Worm (Caenorhabditis elegans) whole organism, L1 larva: ENCODE data around the gene T26C5.4.

Source experiments
- C04F5.9 ChIP-seq: sonication (generic microtip); optimal IDR thresholded peaks from 2 replicates; lab custom pipeline; 2016; ENCODE audit warnings: missing genetic modification characterization, missing compliant biosample characterization
- alr-1 ChIP-seq: fragments of 200-800 bp; sonication (Bioruptor generic); optimal IDR thresholded peaks from 2 replicates; lab custom pipeline; 2018; ENCODE audit warnings: borderline replicate concordance, mild to moderate bottlenecking, missing genetic modification characterization, missing compliant biosample characterization
- aly-2 ChIP-seq: fragments of 150-350 bp; optimal IDR thresholded peaks from 2 replicates; lab custom pipeline; 2014; ENCODE audit warnings: missing biosample characterization, missing genetic modification characterization
- ama-1 ChIP-seq: fragments of 150-350 bp; optimal IDR thresholded peaks from 2 replicates; lab custom pipeline; 2014
- blmp-1 ChIP-seq: fragments of 150-350 bp; optimal IDR thresholded peaks from 2 replicates; lab custom pipeline; 2014; ENCODE audit warnings: missing biosample characterization, missing genetic modification characterization
- ceh-8 ChIP-seq: fragments of 200-800 bp; sonication (Bioruptor generic); optimal IDR thresholded peaks from 2 replicates; lab custom pipeline; 2018; ENCODE audit warnings: mild to moderate bottlenecking, missing genetic modification characterization, moderate library complexity, missing compliant biosample characterization
- ceh-90 ChIP-seq: sonication (generic microtip); optimal IDR thresholded peaks from 2 replicates; lab custom pipeline; 2016; ENCODE audit warnings: missing genetic modification characterization, missing compliant biosample characterization
- dsc-1 ChIP-seq: sonication (generic microtip); optimal IDR thresholded peaks from 2 replicates; lab custom pipeline; 2016; ENCODE audit warnings: mild to moderate bottlenecking, missing genetic modification characterization, missing compliant biosample characterization
- efl-1 ChIP-seq, 4 experiments: fragments of 150-350 bp; optimal IDR thresholded peaks in 3 of 4; peaks in 1 of 4; 1 replicate in 1 of 4; 2 replicates in 3 of 4; lab custom pipeline; 2014; ENCODE audit warnings: missing biosample characterization in 2 of 4, missing genetic modification characterization in 2 of 4, missing genetic modification reagents in 2 of 4
- egl-13 ChIP-seq: sonication (generic microtip); optimal IDR thresholded peaks from 2 replicates; lab custom pipeline; 2016; ENCODE audit warnings: missing genotype, missing genetic modification reagents, missing genetic modification characterization, missing compliant biosample characterization
- egl-27 ChIP-seq, 2 experiments: fragments of 150-350 bp in 1 of 2; sonication (generic microtip); optimal IDR thresholded peaks; 3 replicates each; lab custom pipeline; 2017 to 2018; ENCODE audit warnings: missing biosample characterization in 2 of 2, missing genetic modification characterization in 2 of 2, missing genetic modification reagents in 2 of 2
- elt-2 ChIP-seq: sonication (generic microtip); optimal IDR thresholded peaks from 2 replicates; lab custom pipeline; 2016; ENCODE audit warnings: missing genetic modification characterization, mild to moderate bottlenecking, inconsistent platforms, missing compliant biosample characterization, missing genetic modification reagents
- fkh-4 ChIP-seq: sonication (generic microtip); optimal IDR thresholded peaks from 2 replicates; lab custom pipeline; 2016; ENCODE audit warnings: missing compliant biosample characterization, missing genetic modification characterization, borderline replicate concordance
- fos-1 ChIP-seq: fragments of 150-350 bp; optimal IDR thresholded peaks from 2 replicates; lab custom pipeline; 2014; ENCODE audit warnings: missing biosample characterization, missing genetic modification characterization
- hlh-17 ChIP-seq: fragments of 200-800 bp; sonication (Bioruptor generic); optimal IDR thresholded peaks from 2 replicates; lab custom pipeline; 2018; ENCODE audit warnings: missing genetic modification characterization, mild to moderate bottlenecking, missing compliant biosample characterization, moderate library complexity, borderline replicate concordance
- hlh-4 ChIP-seq: sonication (generic microtip); optimal IDR thresholded peaks from 2 replicates; lab custom pipeline; 2016; ENCODE audit warnings: mild to moderate bottlenecking, missing genetic modification characterization, missing compliant biosample characterization
- hpl-2 ChIP-seq: fragments of 150-350 bp; optimal IDR thresholded peaks from 2 replicates; lab custom pipeline; 2014; ENCODE audit warnings: missing biosample characterization, missing genetic modification reagents, missing genetic modification characterization
- irx-1 ChIP-seq: sonication (generic microtip); optimal IDR thresholded peaks from 2 replicates; lab custom pipeline; 2016; ENCODE audit warnings: missing genetic modification characterization, missing compliant biosample characterization
- jun-1 ChIP-seq: fragments of 150-350 bp; optimal IDR thresholded peaks from 2 replicates; lab custom pipeline; 2014; ENCODE audit warnings: missing biosample characterization, missing genetic modification reagents, missing genetic modification characterization
- lin-13 ChIP-seq: fragments of 150-350 bp; optimal IDR thresholded peaks from 2 replicates; lab custom pipeline; 2014; ENCODE audit warnings: missing biosample characterization, missing genetic modification reagents, missing genetic modification characterization
- lin-15B ChIP-seq: fragments of 150-350 bp; sonication (generic microtip); optimal IDR thresholded peaks from 3 replicates; lab custom pipeline; 2014; ENCODE audit warnings: missing biosample characterization, missing genetic modification characterization
- lin-35 ChIP-seq, 2 experiments: fragments of 150-350 bp; optimal IDR thresholded peaks; 2 replicates each; lab custom pipeline; 2014; ENCODE audit warnings: missing biosample characterization in 2 of 2, missing genetic modification characterization in 2 of 2, missing genetic modification reagents in 2 of 2
- lir-3 ChIP-seq: sonication (generic microtip); optimal IDR thresholded peaks from 2 replicates; lab custom pipeline; 2016; ENCODE audit warnings: mild to moderate bottlenecking, missing genetic modification characterization, moderate library complexity, missing compliant biosample characterization; ENCODE audit not compliant: poor library complexity
- lsy-2 ChIP-seq, 2 experiments: fragments of 150-350 bp; optimal IDR thresholded peaks; 2 replicates each; lab custom pipeline; 2014; ENCODE audit warnings: missing biosample characterization in 2 of 2, missing genetic modification characterization in 2 of 2
- mab-9 ChIP-seq: fragments of 200-800 bp; sonication (Bioruptor generic); IDR thresholded peaks from 2 replicates; pipeline ENCODE4 v1.3.6; 2022; ENCODE audit warnings: missing genetic modification reagents, missing genetic modification characterization, missing compliant biosample characterization
- mdl-1 ChIP-seq, 2 experiments: fragments of 150-350 bp; optimal IDR thresholded peaks; 2 replicates each; lab custom pipeline; 2014 to 2017; ENCODE audit warnings: missing biosample characterization in 2 of 2, missing genetic modification characterization in 2 of 2, inconsistent platforms in 1 of 2
- mep-1 ChIP-seq: fragments of 150-350 bp; optimal IDR thresholded peaks from 2 replicates; lab custom pipeline; 2014; ENCODE audit warnings: missing biosample characterization, missing genetic modification characterization
- nhr-20 ChIP-seq: sonication (generic microtip); optimal IDR thresholded peaks from 2 replicates; lab custom pipeline; 2016; ENCODE audit warnings: mild to moderate bottlenecking, missing genetic modification characterization, missing compliant biosample characterization
- nhr-71 ChIP-seq: sonication (generic microtip); optimal IDR thresholded peaks from 2 replicates; lab custom pipeline; 2016; ENCODE audit warnings: mild to moderate bottlenecking, missing genetic modification characterization, moderate library complexity, missing compliant biosample characterization
- nhr-84 ChIP-seq: sonication (generic microtip); optimal IDR thresholded peaks from 2 replicates; lab custom pipeline; 2017; ENCODE audit warnings: missing biosample characterization, missing genetic modification characterization
- nhr-85 ChIP-seq: sonication (generic microtip); peaks from one replicate; lab custom pipeline; 2016; ENCODE audit warnings: missing genetic modification characterization, inconsistent platforms, missing compliant biosample characterization
- nhr-90 ChIP-seq: sonication (generic microtip); optimal IDR thresholded peaks from 2 replicates; lab custom pipeline; 2016; ENCODE audit warnings: mild to moderate bottlenecking, missing genetic modification characterization, missing compliant biosample characterization; ENCODE audit not compliant: poor library complexity
- pqm-1 ChIP-seq: sonication (generic microtip); optimal IDR thresholded peaks from 3 replicates; lab custom pipeline; 2017; ENCODE audit warnings: missing biosample characterization, missing genetic modification characterization
- skn-1 ChIP-seq: fragments of 150-350 bp; optimal IDR thresholded peaks from 2 replicates; lab custom pipeline; 2014; ENCODE audit warnings: missing biosample characterization, missing genetic modification characterization
- snpc-4 ChIP-seq: fragments of 150-350 bp; optimal IDR thresholded peaks from 2 replicates; lab custom pipeline; 2014; ENCODE audit warnings: missing biosample characterization, missing genetic modification characterization
- sox-4 ChIP-seq: sonication (generic microtip); optimal IDR thresholded peaks from 2 replicates; lab custom pipeline; 2016; ENCODE audit warnings: missing genetic modification characterization, missing compliant biosample characterization
- sptf-1 ChIP-seq: fragments of 150-350 bp; optimal IDR thresholded peaks from 2 replicates; lab custom pipeline; 2014; ENCODE audit warnings: missing biosample characterization, missing genetic modification characterization
- sup-37 ChIP-seq: fragments of 200-800 bp; sonication (Bioruptor generic); optimal IDR thresholded peaks from 2 replicates; lab custom pipeline; 2018; ENCODE audit warnings: mild to moderate bottlenecking, missing genetic modification characterization, missing compliant biosample characterization
- swsn-7 ChIP-seq: sonication (generic microtip); optimal IDR thresholded peaks from 2 replicates; lab custom pipeline; 2016; ENCODE audit warnings: missing genetic modification characterization, missing compliant biosample characterization
- tbx-2 ChIP-seq: sonication (generic microtip); optimal IDR thresholded peaks from 2 replicates; lab custom pipeline; 2016; ENCODE audit warnings: missing genetic modification characterization, missing compliant biosample characterization
- unc-62 ChIP-seq: fragments of 150-350 bp; optimal IDR thresholded peaks from 2 replicates; lab custom pipeline; 2014; ENCODE audit warnings: missing biosample characterization, missing genetic modification reagents, missing genetic modification characterization
- vab-15 ChIP-seq: sonication (generic microtip); optimal IDR thresholded peaks from 2 replicates; lab custom pipeline; 2017; ENCODE audit warnings: missing genotype, mild to moderate bottlenecking, missing genetic modification characterization, missing compliant biosample characterization
- ztf-11 ChIP-seq, 2 experiments: sonication (generic microtip); optimal IDR thresholded peaks; 2 replicates each; lab custom pipeline; 2016 to 2017; ENCODE audit warnings: missing genetic modification characterization in 2 of 2, missing biosample characterization in 1 of 2, missing compliant biosample characterization in 1 of 2
- ztf-4 ChIP-seq: fragments of 150-350 bp; optimal IDR thresholded peaks from 2 replicates; lab custom pipeline; 2014; ENCODE audit warnings: missing biosample characterization, missing genetic modification characterization

The T26C5.4 gene

DNA sequence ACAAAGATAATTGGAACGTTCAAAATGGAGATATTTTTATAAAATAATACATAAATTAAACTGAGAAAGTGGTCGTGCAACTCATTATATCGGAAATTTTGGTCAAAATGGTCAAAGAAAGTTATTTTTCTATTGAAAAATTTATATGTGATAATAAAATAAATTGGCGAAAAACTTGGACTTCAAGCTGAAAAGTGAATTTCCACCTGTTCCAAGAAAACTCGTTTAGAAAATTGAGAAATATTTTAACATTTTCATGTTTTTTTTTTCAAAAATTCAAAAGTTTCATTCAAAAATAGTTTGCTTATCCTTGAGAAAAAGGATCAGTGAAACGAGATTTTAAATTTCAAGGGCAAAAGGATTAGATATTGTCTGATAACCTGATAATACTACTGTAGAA, 28.7 kb upstream of the T26C5.4 start:
- TF ChIP-seq nhr-90 (tag; lab: Kevin White, UChicago) (no peak), hlh-4 (tag; lab: Kevin White, UChicago) (peak; percentile 95), irx-1 (no peak), dsc-1 (no peak), alr-1 (no peak)

DNA sequence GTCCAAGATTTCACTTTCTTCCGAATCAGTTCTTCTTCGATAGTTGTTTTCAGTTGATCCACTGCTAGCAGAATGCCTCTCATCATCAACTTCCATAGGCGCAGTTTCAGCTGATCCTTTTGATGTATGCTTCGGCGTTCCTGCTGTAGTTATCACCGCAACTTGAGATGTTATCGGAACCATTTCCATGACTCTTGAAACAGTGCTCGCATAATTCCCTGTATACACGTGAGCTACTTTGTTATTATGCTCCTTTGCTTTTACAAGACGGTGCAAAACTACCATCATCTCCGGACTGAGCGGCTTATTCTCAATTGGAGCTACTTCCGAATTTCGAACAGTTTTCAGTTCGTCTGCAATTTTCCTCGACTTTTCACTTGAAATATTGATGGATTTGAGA, 26.8 kb upstream of the T26C5.4 start:
- TF ChIP-seq efl-1 (optimal IDR thresholded peaks at IDR 0.05; lab: Kevin White, UChicago) (no peak), efl-1 (GFP tag; optimal IDR thresholded peaks at IDR 0.05 in 1 of 2; lab: Kevin White, UChicago) (peak in 1 of 2 experiments; percentile 91), lsy-2 (tag; optimal IDR thresholded peaks at IDR 0.05; lab: Kevin White, UChicago) (no peak)

DNA sequence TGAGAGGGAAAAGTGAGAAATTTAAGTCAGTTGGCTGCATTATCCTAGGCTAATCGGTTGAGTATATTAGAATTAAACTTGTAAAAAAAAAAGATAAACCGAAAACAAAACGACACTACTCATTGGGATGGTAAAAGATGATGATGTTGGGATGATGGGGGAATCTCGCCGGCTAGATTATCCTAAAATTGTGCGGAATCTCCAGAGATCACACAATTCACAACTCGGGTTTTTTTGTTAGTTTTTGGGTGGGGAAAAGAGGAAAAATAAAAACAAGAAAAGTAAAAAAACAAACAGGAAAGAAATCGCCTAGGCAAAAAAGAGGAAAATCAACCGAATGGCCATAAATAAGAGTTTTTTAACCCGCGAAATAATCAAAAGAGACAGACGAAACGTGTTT, 24.9 kb upstream of the T26C5.4 start:
- TF ChIP-seq ztf-4 (no peak), ceh-8 (GFP tag; lab: Kevin White, UChicago) (no peak), ama-1 (lab: Kevin White, UChicago) (no peak), pqm-1 (no peak), sptf-1 (tag; lab: Kevin White, UChicago) (no peak), nhr-85 (tag; lab: Kevin White, UChicago) (peak; percentile 43)
- TF ChIP-seq, all 84 proteins: peak for 1

ce11 chrII:9274734-9275133, 24.4 kb upstream of the T26C5.4 start:
- TF ChIP-seq ceh-90 (no peak), lin-13 (no peak), irx-1 (no peak), nhr-20 (no peak), egl-13 (tag; lab: Kevin White, UChicago) (no peak), aly-2 (tag; lab: Kevin White, UChicago) (peak; percentile 31), unc-62 (GFP tag; lab: Kevin White, UChicago) (no peak), lin-15B (tag; lab: Kevin White, UChicago) (no peak), egl-27 (tag; optimal IDR thresholded peaks at IDR 0.05; lab: Kevin White, UChicago) (no peak), mep-1 (tag; lab: Kevin White, UChicago) (peak; percentile 2)

- TF ChIP-seq fkh-4 (tag; lab: Kevin White, UChicago) = peak; percentile 45
- TF ChIP-seq hlh-17 (GFP tag; lab: Kevin White, UChicago) = no peak
- peak; percentile 40 to 54 for TF ChIP-seq egl-27 (tag; optimal IDR thresholded peaks at IDR 0.05; lab: Kevin White, UChicago)
- TF ChIP-seq jun-1 = peak; percentile 78
- peak; percentile 89 for TF ChIP-seq tbx-2 (tag; lab: Kevin White, UChicago)
- TF ChIP-seq C04F5.9 = peak; percentile 16
- TF ChIP-seq ztf-11 (tag; optimal IDR thresholded peaks at IDR 0.05; lab: Kevin White, UChicago) = no peak
- peak; percentile 14 to 92 for TF ChIP-seq mdl-1 (tag; optimal IDR thresholded peaks at IDR 0.05; lab: Kevin White, UChicago)
- TF ChIP-seq ceh-90 = no peak
- no peak for TF ChIP-seq nhr-84 (tag; lab: Kevin White, UChicago)
- peak; percentile 56; the same call in 1 of the 2 replicates for TF ChIP-seq mab-9 (GFP tag; lab: Robert Waterston, UW)
- TF ChIP-seq nhr-71 (tag; lab: Kevin White, UChicago) = peak; percentile 96
- TF ChIP-seq sox-4 = peak; percentile 15
- TF ChIP-seq nhr-90 (tag; lab: Kevin White, UChicago) = peak; percentile 77
- peak; percentile 53 for TF ChIP-seq elt-2
- peak; percentile 62 for TF ChIP-seq lir-3 (tag; lab: Kevin White, UChicago)
- peak; percentile 68 to 84 for TF ChIP-seq lin-35 (GFP tag; optimal IDR thresholded peaks at IDR 0.05; lab: Kevin White, UChicago)
- peak; percentile 59 for TF ChIP-seq snpc-4
- peak; percentile 83 to 91 for TF ChIP-seq efl-1 (optimal IDR thresholded peaks at IDR 0.05; lab: Kevin White, UChicago)
- TF ChIP-seq efl-1 (GFP tag; optimal IDR thresholded peaks at IDR 0.05 in 1 of 2; lab: Kevin White, UChicago) = peak; percentile 63 to 96
- no peak for TF ChIP-seq sup-37
- TF ChIP-seq lin-13 = peak; percentile 70
- peak; percentile 67 for TF ChIP-seq skn-1 (tag; lab: Kevin White, UChicago)
- no peak for TF ChIP-seq unc-62 (GFP tag; lab: Kevin White, UChicago)
- no peak for TF ChIP-seq vab-15 (tag; lab: Kevin White, UChicago)
- TF ChIP-seq lsy-2 (tag; optimal IDR thresholded peaks at IDR 0.05; lab: Kevin White, UChicago) = peak; percentile 87 to 89
- peak; percentile 86 for TF ChIP-seq fos-1 (tag; lab: Kevin White, UChicago)
- TF ChIP-seq hpl-2 (GFP tag; lab: Kevin White, UChicago) = peak; percentile 44
- peak; percentile 71 for TF ChIP-seq blmp-1
- peak; percentile 86 for TF ChIP-seq swsn-7 (tag; lab: Kevin White, UChicago)
- peak; percentile 42 for TF ChIP-seq aly-2 (tag; lab: Kevin White, UChicago)
Observed at ce11 chrII:9273984-9274383, 23.7 kb upstream of the T26C5.4 start.
